Worm (Caenorhabditis elegans) whole organism, L1 larva: ENCODE data around the gene spe-44.

ENCODE experiments used
- C04F5.9 ChIP-seq: sonication (generic microtip); optimal IDR thresholded peaks from 2 replicates; lab custom pipeline; 2016; ENCODE audit warnings: missing genetic modification characterization, missing compliant biosample characterization
- C16A3.4 ChIP-seq: fragments of 150-350 bp; optimal IDR thresholded peaks from 2 replicates; lab custom pipeline; 2014; ENCODE audit warnings: missing biosample characterization, missing genetic modification characterization
- C34B4.2 ChIP-seq: sonication (generic microtip); optimal IDR thresholded peaks from 2 replicates; lab custom pipeline; 2017; ENCODE audit warnings: mild to moderate bottlenecking, missing genetic modification characterization, missing compliant biosample characterization
- F16B12.6 ChIP-seq: fragments of 150-350 bp; optimal IDR thresholded peaks from 2 replicates; lab custom pipeline; 2014; ENCODE audit warnings: missing biosample characterization, missing genetic modification characterization
- alr-1 ChIP-seq: fragments of 200-800 bp; sonication (Bioruptor generic); optimal IDR thresholded peaks from 2 replicates; lab custom pipeline; 2018; ENCODE audit warnings: borderline replicate concordance, mild to moderate bottlenecking, missing genetic modification characterization, missing compliant biosample characterization
- ama-1 ChIP-seq: fragments of 150-350 bp; optimal IDR thresholded peaks from 2 replicates; lab custom pipeline; 2014
- blmp-1 ChIP-seq: fragments of 150-350 bp; optimal IDR thresholded peaks from 2 replicates; lab custom pipeline; 2014; ENCODE audit warnings: missing biosample characterization, missing genetic modification characterization
- ceh-63 ChIP-seq: fragments of 200-800 bp; sonication (Bioruptor generic); optimal IDR thresholded peaks from 2 replicates; lab custom pipeline; 2018; ENCODE audit warnings: mild to moderate bottlenecking, missing genetic modification characterization, missing compliant biosample characterization
- ceh-8 ChIP-seq: fragments of 200-800 bp; sonication (Bioruptor generic); optimal IDR thresholded peaks from 2 replicates; lab custom pipeline; 2018; ENCODE audit warnings: mild to moderate bottlenecking, missing genetic modification characterization, moderate library complexity, missing compliant biosample characterization
- ceh-88 ChIP-seq: fragments of 200-800 bp; sonication (Bioruptor generic); IDR thresholded peaks from 2 replicates; pipeline ENCODE4 v1.3.6; 2022; ENCODE audit warnings: missing genetic modification characterization, missing compliant biosample characterization
- ceh-90 ChIP-seq: sonication (generic microtip); optimal IDR thresholded peaks from 2 replicates; lab custom pipeline; 2016; ENCODE audit warnings: missing genetic modification characterization, missing compliant biosample characterization
- dpl-1 ChIP-seq, 3 experiments: fragments of 150-350 bp in 2 of 3; sonication (generic microtip) in 1 of 3; optimal IDR thresholded peaks; 2 replicates each; lab custom pipeline; 2014 to 2017; ENCODE audit warnings: missing biosample characterization in 3 of 3, missing genetic modification characterization in 3 of 3, missing genetic modification reagents in 3 of 3
- dsc-1 ChIP-seq: sonication (generic microtip); optimal IDR thresholded peaks from 2 replicates; lab custom pipeline; 2016; ENCODE audit warnings: mild to moderate bottlenecking, missing genetic modification characterization, missing compliant biosample characterization
- efl-3 ChIP-seq: fragments of 200-800 bp; sonication (Bioruptor generic); optimal IDR thresholded peaks from 2 replicates; lab custom pipeline; 2018; ENCODE audit warnings: mild to moderate bottlenecking, missing genetic modification characterization, missing compliant biosample characterization
- elt-2 ChIP-seq: sonication (generic microtip); optimal IDR thresholded peaks from 2 replicates; lab custom pipeline; 2016; ENCODE audit warnings: missing genetic modification characterization, mild to moderate bottlenecking, inconsistent platforms, missing compliant biosample characterization, missing genetic modification reagents
- fkh-10 ChIP-seq: sonication (generic microtip); optimal IDR thresholded peaks from 2 replicates; lab custom pipeline; 2017; ENCODE audit warnings: missing biosample characterization, missing genetic modification reagents, missing genetic modification characterization
- fkh-4 ChIP-seq: sonication (generic microtip); optimal IDR thresholded peaks from 2 replicates; lab custom pipeline; 2016; ENCODE audit warnings: missing compliant biosample characterization, missing genetic modification characterization, borderline replicate concordance
- fkh-8 ChIP-seq: sonication (generic microtip); optimal IDR thresholded peaks from 2 replicates; lab custom pipeline; 2016; ENCODE audit warnings: mild to moderate bottlenecking, missing genetic modification characterization, missing compliant biosample characterization
- grh-1 ChIP-seq: fragments of 200-800 bp; sonication (Bioruptor generic); IDR thresholded peaks from 2 replicates; pipeline ENCODE4 v1.3.6; 2022; ENCODE audit warnings: missing genetic modification reagents, missing genetic modification characterization, missing compliant biosample characterization
- hlh-17 ChIP-seq: fragments of 200-800 bp; sonication (Bioruptor generic); optimal IDR thresholded peaks from 2 replicates; lab custom pipeline; 2018; ENCODE audit warnings: missing genetic modification characterization, mild to moderate bottlenecking, missing compliant biosample characterization, moderate library complexity, borderline replicate concordance
- hpl-2 ChIP-seq: fragments of 150-350 bp; optimal IDR thresholded peaks from 2 replicates; lab custom pipeline; 2014; ENCODE audit warnings: missing biosample characterization, missing genetic modification reagents, missing genetic modification characterization
- isw-1 ChIP-seq: fragments of 200-800 bp; sonication (Bioruptor generic); IDR thresholded peaks from 2 replicates; pipeline ENCODE4 v1.3.6; 2022; ENCODE audit warnings: missing genetic modification characterization, missing compliant biosample characterization
- jun-1 ChIP-seq: fragments of 150-350 bp; optimal IDR thresholded peaks from 2 replicates; lab custom pipeline; 2014; ENCODE audit warnings: missing biosample characterization, missing genetic modification reagents, missing genetic modification characterization
- lin-13 ChIP-seq: fragments of 150-350 bp; optimal IDR thresholded peaks from 2 replicates; lab custom pipeline; 2014; ENCODE audit warnings: missing biosample characterization, missing genetic modification reagents, missing genetic modification characterization
- lin-14 ChIP-seq: fragments of 200-800 bp; sonication (Bioruptor generic); optimal IDR thresholded peaks from 2 replicates; lab custom pipeline; 2018; ENCODE audit warnings: mild to moderate bottlenecking, missing genetic modification characterization, moderate library complexity, missing compliant biosample characterization
- lin-15B ChIP-seq: fragments of 150-350 bp; sonication (generic microtip); optimal IDR thresholded peaks from 3 replicates; lab custom pipeline; 2014; ENCODE audit warnings: missing biosample characterization, missing genetic modification characterization
- lin-35 ChIP-seq, 2 experiments: fragments of 150-350 bp; optimal IDR thresholded peaks; 2 replicates each; lab custom pipeline; 2014; ENCODE audit warnings: missing biosample characterization in 2 of 2, missing genetic modification characterization in 2 of 2, missing genetic modification reagents in 2 of 2
- lin-39 ChIP-seq: fragments of 150-350 bp; optimal IDR thresholded peaks from 2 replicates; lab custom pipeline; 2014; ENCODE audit warnings: missing biosample characterization, missing genetic modification reagents, missing genetic modification characterization
- lsy-2 ChIP-seq, 2 experiments: fragments of 150-350 bp; optimal IDR thresholded peaks; 2 replicates each; lab custom pipeline; 2014; ENCODE audit warnings: missing biosample characterization in 2 of 2, missing genetic modification characterization in 2 of 2
- mab-9 ChIP-seq: fragments of 200-800 bp; sonication (Bioruptor generic); IDR thresholded peaks from 2 replicates; pipeline ENCODE4 v1.3.6; 2022; ENCODE audit warnings: missing genetic modification reagents, missing genetic modification characterization, missing compliant biosample characterization
- mef-2 ChIP-seq: fragments of 150-350 bp; optimal IDR thresholded peaks from 2 replicates; lab custom pipeline; 2014; ENCODE audit warnings: missing biosample characterization, missing genetic modification characterization
- mep-1 ChIP-seq: fragments of 150-350 bp; optimal IDR thresholded peaks from 2 replicates; lab custom pipeline; 2014; ENCODE audit warnings: missing biosample characterization, missing genetic modification characterization
- nhr-11 ChIP-seq: fragments of 150-350 bp; optimal IDR thresholded peaks from 2 replicates; lab custom pipeline; 2014; ENCODE audit warnings: missing biosample characterization, missing genetic modification characterization
- nhr-237 ChIP-seq: fragments of 150-350 bp; optimal IDR thresholded peaks from 2 replicates; lab custom pipeline; 2014; ENCODE audit warnings: missing biosample characterization, missing genetic modification characterization
- nhr-71 ChIP-seq: sonication (generic microtip); optimal IDR thresholded peaks from 2 replicates; lab custom pipeline; 2016; ENCODE audit warnings: mild to moderate bottlenecking, missing genetic modification characterization, moderate library complexity, missing compliant biosample characterization
- nhr-77 ChIP-seq: fragments of 150-350 bp; optimal IDR thresholded peaks from 2 replicates; lab custom pipeline; 2014; ENCODE audit warnings: missing biosample characterization, missing genetic modification characterization
- nhr-85 ChIP-seq: sonication (generic microtip); peaks from one replicate; lab custom pipeline; 2016; ENCODE audit warnings: missing genetic modification characterization, inconsistent platforms, missing compliant biosample characterization
- pax-3 ChIP-seq: fragments of 200-800 bp; sonication (Bioruptor generic); optimal IDR thresholded peaks from 2 replicates; lab custom pipeline; 2018; ENCODE audit warnings: mild to moderate bottlenecking, missing genetic modification characterization, moderate library complexity, missing compliant biosample characterization
- pqm-1 ChIP-seq: sonication (generic microtip); optimal IDR thresholded peaks from 3 replicates; lab custom pipeline; 2017; ENCODE audit warnings: missing biosample characterization, missing genetic modification characterization
- skn-1 ChIP-seq: fragments of 150-350 bp; optimal IDR thresholded peaks from 2 replicates; lab custom pipeline; 2014; ENCODE audit warnings: missing biosample characterization, missing genetic modification characterization
- snpc-4 ChIP-seq: fragments of 150-350 bp; optimal IDR thresholded peaks from 2 replicates; lab custom pipeline; 2014; ENCODE audit warnings: missing biosample characterization, missing genetic modification characterization
- sox-4 ChIP-seq: sonication (generic microtip); optimal IDR thresholded peaks from 2 replicates; lab custom pipeline; 2016; ENCODE audit warnings: missing genetic modification characterization, missing compliant biosample characterization
- sptf-1 ChIP-seq: fragments of 150-350 bp; optimal IDR thresholded peaks from 2 replicates; lab custom pipeline; 2014; ENCODE audit warnings: missing biosample characterization, missing genetic modification characterization
- sup-37 ChIP-seq: fragments of 200-800 bp; sonication (Bioruptor generic); optimal IDR thresholded peaks from 2 replicates; lab custom pipeline; 2018; ENCODE audit warnings: mild to moderate bottlenecking, missing genetic modification characterization, missing compliant biosample characterization
- swsn-7 ChIP-seq: sonication (generic microtip); optimal IDR thresholded peaks from 2 replicates; lab custom pipeline; 2016; ENCODE audit warnings: missing genetic modification characterization, missing compliant biosample characterization
- tbx-2 ChIP-seq: sonication (generic microtip); optimal IDR thresholded peaks from 2 replicates; lab custom pipeline; 2016; ENCODE audit warnings: missing genetic modification characterization, missing compliant biosample characterization
- tlp-1 ChIP-seq: fragments of 150-350 bp; optimal IDR thresholded peaks from 2 replicates; lab custom pipeline; 2014; ENCODE audit warnings: missing biosample characterization, missing genetic modification characterization
- unc-30 ChIP-seq: sonication (generic microtip); optimal IDR thresholded peaks from 2 replicates; lab custom pipeline; 2017; ENCODE audit warnings: missing biosample characterization, missing genetic modification characterization
- zag-1 ChIP-seq: fragments of 150-350 bp; optimal IDR thresholded peaks from 2 replicates; lab custom pipeline; 2014; ENCODE audit warnings: missing biosample characterization, missing genetic modification characterization
- ztf-4 ChIP-seq: fragments of 150-350 bp; optimal IDR thresholded peaks from 2 replicates; lab custom pipeline; 2014; ENCODE audit warnings: missing biosample characterization, missing genetic modification characterization

The spe-44 gene

ce11 chrIV:12410167-12410566 is 43.8 kb downstream of the spe-44 start, which contains the start of gene acl-13:
TSS of gene acl-13 (plus strand) at chrIV:12410467.
- no peak for TF ChIP-seq fkh-8 (tag; lab: Kevin White, UChicago)
- TF ChIP-seq snpc-4 (tag; lab: Kevin White, UChicago) = no peak
- TF ChIP-seq zag-1 = no peak
- TF ChIP-seq sptf-1 (tag; lab: Kevin White, UChicago) = no peak
- no peak for TF ChIP-seq skn-1 (tag; lab: Kevin White, UChicago)

- TF ChIP-seq dpl-1 (GFP tag; optimal IDR thresholded peaks at IDR 0.05; lab: Kevin White, UChicago) (peak in 1 of 3 experiments; percentile 6), mab-9 (GFP tag; lab: Robert Waterston, UW) (no peak), nhr-71 (tag; lab: Kevin White, UChicago) (no peak), alr-1 (tag; lab: Kevin White, UChicago) (no peak)
These were observed 45.4 kb downstream of the spe-44 start, which contains the start of gene dsb-1 for ce11 chrIV:12408625-12409024. TSS of gene dsb-1 (plus strand) at chrIV:12408925.

- TF ChIP-seq lin-39 (tag; lab: Kevin White, UChicago) = peak; percentile 33
- TF ChIP-seq fkh-8 (tag; lab: Kevin White, UChicago) = peak; percentile 73
- peak; percentile 89 for TF ChIP-seq lin-13 (GFP tag; lab: Kevin White, UChicago)
- no peak for TF ChIP-seq efl-3
- TF ChIP-seq lin-35 (GFP tag; optimal IDR thresholded peaks at IDR 0.05; lab: Kevin White, UChicago) = peak; percentile 96 to 99
- peak; percentile 75 for TF ChIP-seq jun-1
- TF ChIP-seq dsc-1 (tag; lab: Kevin White, UChicago) = peak; percentile 63
- peak; percentile 81 for TF ChIP-seq nhr-77 (tag; lab: Kevin White, UChicago)
- TF ChIP-seq hpl-2 (GFP tag; lab: Kevin White, UChicago) = no peak
- peak; percentile 84 for TF ChIP-seq fkh-10 (GFP tag; lab: Kevin White, UChicago)
- TF ChIP-seq lsy-2 (tag; optimal IDR thresholded peaks at IDR 0.05; lab: Kevin White, UChicago) = peak; percentile 92 to 96
- TF ChIP-seq nhr-11 (tag; lab: Kevin White, UChicago) = no peak
- no peak for TF ChIP-seq hlh-17
- no peak for TF ChIP-seq sup-37 (GFP tag; lab: Kevin White, UChicago)
- TF ChIP-seq C34B4.2 (tag; lab: Kevin White, UChicago) = no peak
- TF ChIP-seq ceh-8 (GFP tag; lab: Kevin White, UChicago) = peak; percentile 70
- TF ChIP-seq blmp-1 (tag; lab: Kevin White, UChicago) = no peak
- peak; percentile 89 for TF ChIP-seq mep-1 (tag; lab: Kevin White, UChicago)
- TF ChIP-seq ceh-88 (GFP tag; lab: Robert Waterston, UW) = no peak
- no peak for TF ChIP-seq sox-4 (tag; lab: Kevin White, UChicago)
- no peak for TF ChIP-seq ama-1 (lab: Kevin White, UChicago)
- peak; percentile 86 for TF ChIP-seq nhr-85
- no peak for TF ChIP-seq C04F5.9 (tag; lab: Kevin White, UChicago)
- peak; percentile 78 for TF ChIP-seq tbx-2 (tag; lab: Kevin White, UChicago)
- TF ChIP-seq pqm-1 (tag; lab: Kevin White, UChicago) = no peak
- peak; percentile 16 for TF ChIP-seq nhr-237
- no peak for TF ChIP-seq unc-30
- peak; percentile 53 for TF ChIP-seq F16B12.6
- TF ChIP-seq nhr-71 (tag; lab: Kevin White, UChicago) = peak; percentile 87
- TF ChIP-seq ceh-90 (tag; lab: Kevin White, UChicago) = peak; percentile 15
- TF ChIP-seq isw-1 (GFP tag; lab: Robert Waterston, UW) = peak; percentile 80
- no peak for TF ChIP-seq fkh-4 (tag; lab: Kevin White, UChicago)
- peak; percentile 19 for TF ChIP-seq elt-2 (tag; lab: Kevin White, UChicago)
- TF ChIP-seq dpl-1 (GFP tag; optimal IDR thresholded peaks at IDR 0.05; lab: Kevin White, UChicago) = peak; percentile 93 to 96 (median 96)
- peak; percentile 96 for TF ChIP-seq lin-15B (tag; lab: Kevin White, UChicago)
- no peak for TF ChIP-seq mef-2 (tag; lab: Kevin White, UChicago)
- no peak for TF ChIP-seq tlp-1 (tag; lab: Kevin White, UChicago)
- TF ChIP-seq pax-3 (tag; lab: Kevin White, UChicago) = peak; percentile 28
- peak; percentile 85 for TF ChIP-seq lin-14 (GFP tag; lab: Kevin White, UChicago)
- TF ChIP-seq ztf-4 (tag; lab: Kevin White, UChicago) = peak; percentile 26
- TF ChIP-seq swsn-7 (tag; lab: Kevin White, UChicago) = peak; percentile 75
- TF ChIP-seq ceh-63 = no peak
- peak; percentile 96 for TF ChIP-seq C16A3.4
- peak; percentile 64 for TF ChIP-seq grh-1 (GFP tag; lab: Robert Waterston, UW)
These were observed 49.9 kb downstream of the spe-44 start, which contains the start of gene gex-3 for ce11 chrIV:12404137-12404536. TSS of gene gex-3 (plus strand) at chrIV:12404431.
